Worm (Caenorhabditis elegans): ENCODE results near the gene C10C5.5.

Gene C10C5.5

DNA sequence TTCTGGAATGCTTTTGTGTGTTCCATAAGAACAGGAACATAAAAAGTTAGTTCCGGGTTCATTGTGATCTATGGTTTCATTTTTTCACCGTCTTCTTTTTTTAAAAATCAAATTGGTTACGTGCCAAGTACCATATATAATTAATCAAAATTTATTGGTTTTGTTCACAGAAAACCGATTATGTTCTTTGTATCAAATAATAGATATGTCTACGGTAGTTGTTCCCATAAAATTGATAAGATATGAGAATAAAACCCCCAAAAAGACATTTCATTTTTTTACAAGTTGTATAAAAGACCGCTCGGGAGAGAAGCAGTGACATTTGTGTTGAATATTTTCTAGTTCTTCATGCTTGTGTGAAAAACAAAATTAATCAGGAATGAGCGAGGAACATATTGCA, at the start of gene C10C5.5:
Gene C10C5.5, plus strand, starts transcription at position 301 of the 400 bp plus-strand sequence.
- TF ChIP-seq unc-39 (tag; optimal IDR thresholded peaks at IDR 0.05) (no peak), ZK546.5 (tag; optimal IDR thresholded peaks at IDR 0.05) (no peak), ceh-16 (tag; optimal IDR thresholded peaks at IDR 0.05) (no peak), mml-1 (tag; optimal IDR thresholded peaks at IDR 0.05) (no peak), zag-1 (tag; optimal IDR thresholded peaks at IDR 0.05) (no peak), ama-1 (optimal IDR thresholded peaks at IDR 0.05) (no peak), elt-3 (tag; optimal IDR thresholded peaks at IDR 0.05) (no peak), R02D3.7 (tag; optimal IDR thresholded peaks at IDR 0.05) (no peak), nhr-237 (tag; optimal IDR thresholded peaks at IDR 0.05) (no peak), nhr-76 (tag; optimal IDR thresholded peaks at IDR 0.05) (no peak), nhr-43 (tag; optimal IDR thresholded peaks at IDR 0.05; ENCODE audit: poor library complexity, severe bottlenecking) (no peak), ztf-4 (tag; optimal IDR thresholded peaks at IDR 0.05) (no peak), mdl-1 (tag; optimal IDR thresholded peaks at IDR 0.05) (no peak), elt-1 (tag; optimal IDR thresholded peaks at IDR 0.05) (no peak), pqm-1 (tag; optimal IDR thresholded peaks at IDR 0.05) (no peak), ceh-82 (tag; optimal IDR thresholded peaks at IDR 0.05) (no peak), egl-27 (tag; optimal IDR thresholded peaks at IDR 0.05) (no peak)

DNA sequence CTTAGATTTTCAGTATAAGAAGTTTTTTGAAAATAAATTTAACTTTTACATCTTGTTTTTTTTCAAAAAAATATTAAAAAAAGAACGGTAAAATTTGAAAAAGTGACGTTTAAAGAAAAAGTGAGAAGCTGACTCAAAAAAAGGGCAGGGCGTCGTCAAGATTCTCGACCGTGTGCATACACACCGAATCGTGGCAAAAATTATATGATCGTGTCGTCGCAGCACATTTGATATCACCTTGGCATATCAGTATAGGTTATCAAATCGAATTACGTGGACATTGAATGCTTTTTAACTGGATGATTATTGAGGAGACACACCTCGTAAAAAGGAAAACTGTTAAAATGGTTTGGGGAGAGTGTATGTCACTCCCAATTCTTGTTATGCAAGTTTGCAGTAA, 48.2 kb upstream of the C10C5.5 start:
- TF ChIP-seq mdl-1 (tag; optimal IDR thresholded peaks at IDR 0.05) (no peak), ceh-28 (tag; optimal IDR thresholded peaks at IDR 0.05) (no peak), jun-1 (tag; optimal IDR thresholded peaks at IDR 0.05) (no peak), nhr-28 (tag; optimal IDR thresholded peaks at IDR 0.05) (no peak), nhr-25 (tag; optimal IDR thresholded peaks at IDR 0.05) (no peak), skn-1 (tag; optimal IDR thresholded peaks at IDR 0.05) (no peak), pha-4 (tag; optimal IDR thresholded peaks at IDR 0.05) (no peak), pqm-1 (tag; optimal IDR thresholded peaks at IDR 0.05) (peak; percentile 57), sea-2 (GFP tag; optimal IDR thresholded peaks at IDR 0.05) (no peak), elt-2 (tag; optimal IDR thresholded peaks at IDR 0.05) (peak; percentile 93)

DNA sequence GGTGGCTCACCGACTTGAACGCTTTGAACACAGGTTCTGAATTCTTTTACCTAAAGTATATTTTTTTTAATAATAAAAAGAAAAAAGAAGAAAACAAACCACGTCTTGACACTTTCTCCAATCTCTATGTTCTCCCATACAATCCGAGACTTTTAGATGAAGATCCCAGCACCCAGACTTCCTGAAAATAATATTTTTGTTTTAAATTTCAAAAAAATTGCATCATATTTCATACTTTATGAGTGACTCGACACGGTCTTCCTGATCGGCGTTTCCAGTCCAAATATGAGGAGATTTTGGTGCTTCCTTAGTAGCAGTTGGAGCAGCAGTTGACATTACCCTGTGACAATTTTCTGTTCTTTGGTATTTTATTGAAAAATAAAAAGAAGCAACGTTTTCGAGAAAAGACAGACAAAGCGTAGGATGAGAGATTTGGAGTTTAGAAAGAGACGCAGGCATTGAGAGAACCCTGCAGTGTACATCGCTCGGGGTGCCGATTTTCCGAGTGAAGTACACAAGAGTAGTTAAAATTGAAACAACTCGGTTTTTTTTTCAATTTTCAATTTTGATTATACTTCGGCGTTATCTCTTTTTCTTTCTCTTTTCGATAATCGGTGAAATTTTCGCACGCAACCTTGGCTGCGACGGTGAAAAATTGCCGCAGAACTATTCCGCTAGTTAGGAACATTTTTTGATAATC, 45.5 kb upstream of the C10C5.5 start, which contains the start of the genes coa-4 and T20D3.14:
Gene coa-4, minus strand, starts transcription at position 51 of the 700 bp plus-strand sequence.
Gene T20D3.14, minus strand, starts transcription at position 358 of the 700 bp plus-strand sequence.
- no peak for TF ChIP-seq tbx-2 (tag; optimal IDR thresholded peaks at IDR 0.05)
- TF ChIP-seq elt-2 (tag; optimal IDR thresholded peaks at IDR 0.05): peak; percentile 75
- no peak for TF ChIP-seq fkh-10 (GFP tag; optimal IDR thresholded peaks at IDR 0.05)
- peak; percentile 25 for TF ChIP-seq lin-15B (tag; optimal IDR thresholded peaks at IDR 0.05)
- no peak for TF ChIP-seq ceh-9 (tag; optimal IDR thresholded peaks at IDR 0.05)
- TF ChIP-seq ceh-82 (tag; optimal IDR thresholded peaks at IDR 0.05): no peak
- no peak for TF ChIP-seq egl-5 (tag; optimal IDR thresholded peaks at IDR 0.05)
- no peak for TF ChIP-seq ztf-4 (tag; optimal IDR thresholded peaks at IDR 0.05)
- peak; percentile 2 for TF ChIP-seq hmg-11 (tag; optimal IDR thresholded peaks at IDR 0.05)
- peak; percentile 27 for TF ChIP-seq snpc-4 (tag; optimal IDR thresholded peaks at IDR 0.05)
- TF ChIP-seq nhr-12 (tag; optimal IDR thresholded peaks at IDR 0.05): no peak
- TF ChIP-seq ama-1 (optimal IDR thresholded peaks at IDR 0.05): no peak
- TF ChIP-seq pqm-1 (tag; optimal IDR thresholded peaks at IDR 0.05): no peak
- no peak for TF ChIP-seq nhr-77 (tag; optimal IDR thresholded peaks at IDR 0.05)
- peak; percentile 80 for TF ChIP-seq pha-4 (tag; optimal IDR thresholded peaks at IDR 0.05)
- no peak for TF ChIP-seq mml-1 (tag; optimal IDR thresholded peaks at IDR 0.05)
- TF ChIP-seq daf-12 (tag; optimal IDR thresholded peaks at IDR 0.05): no peak
- no peak for TF ChIP-seq egl-27 (tag; optimal IDR thresholded peaks at IDR 0.05)
- peak; percentile 61 for TF ChIP-seq nfya-1 (tag; optimal IDR thresholded peaks at IDR 0.05; ENCODE audit: insufficient read depth)
- TF ChIP-seq lin-39 (tag; optimal IDR thresholded peaks at IDR 0.05): no peak
- TF ChIP-seq nhr-237 (tag; optimal IDR thresholded peaks at IDR 0.05): no peak

DNA sequence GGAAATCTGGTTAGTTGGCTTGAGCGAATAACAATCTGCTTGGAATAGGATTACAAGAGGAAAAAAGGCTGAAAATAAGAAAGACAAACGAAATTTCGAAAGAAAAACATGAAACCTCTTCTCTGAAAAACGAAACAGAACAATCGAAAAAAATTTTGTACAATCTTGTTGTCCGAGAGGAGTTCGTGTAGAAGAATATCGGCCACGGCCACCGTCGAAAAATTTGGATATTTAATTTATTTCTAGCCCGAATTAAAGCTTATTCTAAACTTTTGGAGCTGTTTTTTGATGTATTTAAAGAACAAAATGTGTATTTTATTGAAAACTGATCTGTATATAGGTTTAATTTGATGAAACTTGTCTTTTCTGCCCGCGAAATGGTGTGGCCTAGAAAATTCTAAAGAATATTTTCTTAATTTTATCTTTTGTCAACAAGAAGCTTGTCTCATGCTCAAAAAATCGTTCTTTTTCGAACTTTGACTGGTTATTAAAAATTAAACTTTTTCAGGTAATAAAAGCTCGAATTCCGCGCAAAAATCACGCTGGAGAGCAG, 44.6 kb upstream of the C10C5.5 start, which contains the start of gene T20D3.5:
Gene T20D3.5, plus strand, starts transcription at position 503 of the 553 bp plus-strand sequence.
- TF ChIP-seq snpc-4 (tag; optimal IDR thresholded peaks at IDR 0.05): no peak
- no peak for TF ChIP-seq R02D3.7 (tag; optimal IDR thresholded peaks at IDR 0.05)
- TF ChIP-seq aly-2 (tag; optimal IDR thresholded peaks at IDR 0.05): no peak
- no peak for TF ChIP-seq nhr-12 (tag; optimal IDR thresholded peaks at IDR 0.05)
- TF ChIP-seq skn-1 (tag; optimal IDR thresholded peaks at IDR 0.05): no peak

Data from whole organism, L3 larva.